Worm (Caenorhabditis elegans) whole organism, L4 larva: ENCODE measurements around the gene M01H9.3.
A peak's percentile ranks its signal among the peaks of the same experiment; 100 is the strongest.

Experiments used
- R02D3.7 ChIP-seq: fragments of 150-350 bp; sonication (generic microtip); optimal IDR thresholded peaks from 3 replicates; lab custom pipeline; 2014; ENCODE audit warnings: missing biosample characterization, missing genetic modification characterization
- T26A8.4 ChIP-seq: fragments of 200-800 bp; sonication (Bioruptor generic); IDR thresholded peaks from 2 replicates; pipeline ENCODE4 v1.3.6; 2022; ENCODE audit warnings: missing genetic modification characterization, missing compliant biosample characterization
- Y105C5A.15 ChIP-seq: fragments of 200-800 bp; sonication (Bioruptor generic); IDR thresholded peaks from 2 replicates; pipeline ENCODE4 v1.3.6; 2022; ENCODE audit warnings: missing genetic modification characterization, missing compliant biosample characterization
- Y48G9A.11 ChIP-seq: fragments of 200-800 bp; sonication (Bioruptor generic); IDR thresholded peaks from 2 replicates; pipeline ENCODE4 v1.3.6; 2022; ENCODE audit warnings: missing genetic modification reagents, missing genetic modification characterization, missing compliant biosample characterization
- Y75B8A.6 ChIP-seq: fragments of 200-800 bp; sonication (Bioruptor generic); IDR thresholded peaks from 2 replicates; pipeline ENCODE4 v1.3.6; 2022; ENCODE audit warnings: missing genetic modification reagents, missing genetic modification characterization, missing compliant biosample characterization
- ZK546.5 ChIP-seq, 2 experiments: sonication (generic microtip); optimal IDR thresholded peaks; 2 replicates each; lab custom pipeline; 2017; ENCODE audit warnings: missing biosample characterization in 2 of 2, missing genetic modification characterization in 2 of 2
- aha-1 ChIP-seq: fragments of 150-350 bp; peaks from one replicate; lab custom pipeline; 2014; ENCODE audit warnings: missing biosample characterization, missing genetic modification characterization
- aly-2 ChIP-seq: sonication (generic microtip); optimal IDR thresholded peaks from 2 replicates; lab custom pipeline; 2018; ENCODE audit warnings: missing biosample characterization, missing genetic modification characterization
- attf-4 ChIP-seq: sonication (generic microtip); optimal IDR thresholded peaks from 3 replicates; lab custom pipeline; 2017; ENCODE audit warnings: missing biosample characterization, missing genetic modification characterization
- ceh-32 ChIP-seq: sonication (generic microtip); optimal IDR thresholded peaks from 2 replicates; lab custom pipeline; 2016; ENCODE audit warnings: mild to moderate bottlenecking, missing genetic modification characterization, missing compliant biosample characterization; ENCODE audit not compliant: poor library complexity
- cey-2 ChIP-seq: sonication (generic microtip); optimal IDR thresholded peaks from 3 replicates; lab custom pipeline; 2017; ENCODE audit warnings: missing genetic modification characterization, mild to moderate bottlenecking, missing compliant biosample characterization, antibody characterized with exemption, borderline replicate concordance; ENCODE audit not compliant: insufficient read depth
- daf-16 ChIP-seq, 3 experiments: sonication (generic microtip); optimal IDR thresholded peaks; 2 replicates each; lab custom pipeline; 2016 to 2017; ENCODE audit warnings: missing genetic modification characterization in 3 of 3, missing genetic modification reagents in 3 of 3, mild to moderate bottlenecking in 2 of 3, missing compliant biosample characterization in 2 of 3, missing biosample characterization in 1 of 3, moderate library complexity in 1 of 3
- daf-19 ChIP-seq: fragments of 200-800 bp; sonication (Bioruptor generic); conservative IDR thresholded peaks from 2 replicates; pipeline ENCODE4 v1.3.6; 2022; ENCODE audit warnings: missing genetic modification characterization, missing compliant biosample characterization
- daf-8 ChIP-seq: fragments of 200-800 bp; sonication (Bioruptor generic); IDR thresholded peaks from 2 replicates; pipeline ENCODE4 v1.3.6; 2022; ENCODE audit warnings: missing genetic modification characterization, missing compliant biosample characterization
- dmd-6 ChIP-seq: fragments of 200-800 bp; sonication (Bioruptor generic); IDR thresholded peaks from 2 replicates; pipeline ENCODE4 v1.3.6; 2022; ENCODE audit warnings: missing genetic modification reagents, missing genetic modification characterization, missing compliant biosample characterization
- dmd-9 ChIP-seq: fragments of 200-800 bp; sonication (Bioruptor generic); IDR thresholded peaks from 2 replicates; pipeline ENCODE4 v1.3.6; 2022; ENCODE audit warnings: missing genetic modification reagents, missing genetic modification characterization, missing compliant biosample characterization
- dpl-1 ChIP-seq: fragments of 150-350 bp; optimal IDR thresholded peaks from 2 replicates; lab custom pipeline; 2014; ENCODE audit warnings: missing biosample characterization, missing genetic modification reagents, missing genetic modification characterization
- dve-1 ChIP-seq: sonication (generic microtip); optimal IDR thresholded peaks from 2 replicates; lab custom pipeline; 2017; ENCODE audit warnings: antibody characterized with exemption, mild to moderate bottlenecking, missing genetic modification characterization, missing compliant biosample characterization; ENCODE audit not compliant: insufficient read depth
- egl-27 ChIP-seq: sonication (generic microtip); optimal IDR thresholded peaks from 3 replicates; lab custom pipeline; 2017; ENCODE audit warnings: missing biosample characterization, missing genetic modification reagents, missing genetic modification characterization
- hlh-11 ChIP-seq: fragments of 200-800 bp; sonication (Bioruptor generic); optimal IDR thresholded peaks from 2 replicates; lab custom pipeline; 2018; ENCODE audit warnings: mild to moderate bottlenecking, missing genetic modification characterization, missing compliant biosample characterization
- hlh-30 ChIP-seq: sonication (generic microtip); optimal IDR thresholded peaks from 2 replicates; lab custom pipeline; 2017; ENCODE audit warnings: antibody characterized with exemption, mild to moderate bottlenecking, missing genetic modification characterization, missing compliant biosample characterization; ENCODE audit not compliant: insufficient read depth
- lin-29 ChIP-seq: fragments of 200-800 bp; sonication (Bioruptor generic); IDR thresholded peaks from 2 replicates; pipeline ENCODE4 v1.3.6; 2022; ENCODE audit warnings: missing genetic modification reagents, missing genetic modification characterization, missing compliant biosample characterization
- lir-3 ChIP-seq: sonication (generic microtip); optimal IDR thresholded peaks from 2 replicates; lab custom pipeline; 2016; ENCODE audit warnings: mild to moderate bottlenecking, missing genetic modification characterization, missing compliant biosample characterization
- lsy-2 ChIP-seq, 2 experiments: fragments of 150-350 bp in 1 of 2; sonication (generic microtip) in 1 of 2; optimal IDR thresholded peaks; 2 replicates each; lab custom pipeline; 2014 to 2017; ENCODE audit warnings: missing biosample characterization in 2 of 2, missing genetic modification characterization in 2 of 2
- madf-9 ChIP-seq: fragments of 200-800 bp; sonication (Bioruptor generic); conservative IDR thresholded peaks from 2 replicates; pipeline ENCODE4 v1.3.6; 2022; ENCODE audit warnings: missing genetic modification reagents, missing genetic modification characterization, missing compliant biosample characterization
- mep-1 ChIP-seq: fragments of 150-350 bp; sonication (generic microtip); optimal IDR thresholded peaks from 3 replicates; lab custom pipeline; 2014; ENCODE audit warnings: missing biosample characterization, missing genetic modification characterization
- mes-2 ChIP-seq: sonication (generic microtip); optimal IDR thresholded peaks from 2 replicates; lab custom pipeline; 2016; ENCODE audit warnings: missing genotype, mild to moderate bottlenecking, missing genetic modification characterization, missing compliant biosample characterization; ENCODE audit not compliant: poor library complexity, severe bottlenecking
- mxl-3 ChIP-seq: fragments of 200-800 bp; sonication (Bioruptor generic); optimal IDR thresholded peaks from 2 replicates; lab custom pipeline; 2018; ENCODE audit warnings: mild to moderate bottlenecking, missing genetic modification characterization, missing compliant biosample characterization
- nhr-102 ChIP-seq: sonication (generic microtip); optimal IDR thresholded peaks from 2 replicates; lab custom pipeline; 2016; ENCODE audit warnings: mild to moderate bottlenecking, missing genetic modification characterization, moderate library complexity, missing compliant biosample characterization
- nhr-28 ChIP-seq: fragments of 150-350 bp; optimal IDR thresholded peaks from 2 replicates; lab custom pipeline; 2014; ENCODE audit warnings: missing biosample characterization, missing genetic modification characterization
- nhr-41 ChIP-seq: fragments of 200-800 bp; sonication (Bioruptor generic); IDR thresholded peaks from 2 replicates; pipeline ENCODE4 v1.3.6; 2022; ENCODE audit warnings: missing genetic modification reagents, missing genetic modification characterization, missing compliant biosample characterization
- nhr-42 ChIP-seq: fragments of 200-800 bp; sonication (Bioruptor generic); IDR thresholded peaks from 2 replicates; pipeline ENCODE4 v1.3.6; 2022; ENCODE audit warnings: missing genetic modification characterization, missing compliant biosample characterization
- nhr-77 ChIP-seq: fragments of 150-350 bp; optimal IDR thresholded peaks from 2 replicates; lab custom pipeline; 2014; ENCODE audit warnings: missing biosample characterization, missing genetic modification characterization
- pha-4 ChIP-seq, 2 experiments: fragments of 150-350 bp in 1 of 2; fragments of 200-800 bp in 1 of 2; sonication (Bioruptor generic) in 1 of 2; IDR thresholded peaks in 1 of 2; optimal IDR thresholded peaks in 1 of 2; 2 replicates each; pipeline versions ENCODE4 v1.3.6 to Lab custom; 2014 to 2022; ENCODE audit warnings: missing genetic modification characterization in 2 of 2, missing genetic modification reagents in 2 of 2, missing biosample characterization in 1 of 2, missing compliant biosample characterization in 1 of 2
- pqm-1 ChIP-seq: sonication (generic microtip); optimal IDR thresholded peaks from 2 replicates; lab custom pipeline; 2017; ENCODE audit warnings: missing biosample characterization, missing genetic modification characterization
- spr-1 ChIP-seq: sonication (generic microtip); optimal IDR thresholded peaks from 2 replicates; lab custom pipeline; 2016; ENCODE audit warnings: mild to moderate bottlenecking, missing genetic modification characterization, missing compliant biosample characterization
- spr-3 ChIP-seq: fragments of 200-800 bp; sonication (Bioruptor generic); optimal IDR thresholded peaks from 2 replicates; lab custom pipeline; 2018; ENCODE audit warnings: mild to moderate bottlenecking, missing genetic modification characterization, missing compliant biosample characterization
- tag-97 ChIP-seq: fragments of 200-800 bp; sonication (Bioruptor generic); IDR thresholded peaks from 2 replicates; pipeline ENCODE4 v1.3.6; 2022; ENCODE audit warnings: missing genetic modification characterization, missing compliant biosample characterization
- tra-1 ChIP-seq: fragments of 200-800 bp; sonication (Bioruptor generic); IDR thresholded peaks from 2 replicates; pipeline ENCODE4 v1.3.6; 2022; ENCODE audit warnings: missing genetic modification reagents, missing genetic modification characterization, missing compliant biosample characterization
- unc-62 ChIP-seq, 3 experiments: fragments of 150-350 bp in 1 of 3; sonication (generic microtip); optimal IDR thresholded peaks in 2 of 3; peaks in 1 of 3; 1 replicate in 1 of 3; 2 replicates in 2 of 3; lab custom pipeline; 2014 to 2017; ENCODE audit warnings: missing biosample characterization in 3 of 3, missing genetic modification characterization in 3 of 3, missing genetic modification reagents in 3 of 3, missing genotype in 1 of 3
- zfp-3 ChIP-seq: fragments of 200-800 bp; sonication (Bioruptor generic); conservative IDR thresholded peaks from 2 replicates; pipeline ENCODE4 v1.3.6; 2022; ENCODE audit warnings: missing genetic modification reagents, missing genetic modification characterization, missing compliant biosample characterization
- zip-11 ChIP-seq: fragments of 200-800 bp; sonication (Bioruptor generic); IDR thresholded peaks from 2 replicates; pipeline ENCODE4 v1.3.6; 2022; ENCODE audit warnings: missing genetic modification characterization, missing compliant biosample characterization
- ztf-11 ChIP-seq: fragments of 150-350 bp; optimal IDR thresholded peaks from 2 replicates; lab custom pipeline; 2014; ENCODE audit warnings: missing biosample characterization, missing genetic modification characterization
- ztf-7 ChIP-seq: fragments of 150-350 bp; optimal IDR thresholded peaks from 2 replicates; lab custom pipeline; 2014; ENCODE audit warnings: missing biosample characterization, missing genetic modification characterization

M01H9.3 gene

ce11 chrIV:4486738-4487137 is 9.9 kb upstream of the M01H9.3 start, which contains the start of gene trx-3:
trx-3 (plus strand) TSS chrIV:4487028.
- TF ChIP-seq nhr-102 (tag; lab: Kevin White, UChicago) (no peak), dve-1 (peak; percentile 51), unc-62 (GFP tag; optimal IDR thresholded peaks at IDR 0.05 in 1 of 2; lab: Kevin White, UChicago) (peak in 1 of 2 experiments; percentile 91), unc-62 (tag; optimal IDR thresholded peaks at IDR 0.05; lab: Kevin White, UChicago) (no peak), tag-97 (GFP tag; lab: Robert Waterston, UW) (no peak), dmd-9 (GFP tag; lab: Robert Waterston, UW) (no peak), daf-16 (GFP tag; optimal IDR thresholded peaks at IDR 0.05; lab: Kevin White, UChicago) (no peak), daf-16 (tag; optimal IDR thresholded peaks at IDR 0.05; lab: Kevin White, UChicago) (peak; percentile 50), aha-1 (peak; percentile 55), nhr-42 (GFP tag; lab: Robert Waterston, UW) (no peak), hlh-11 (tag; lab: Kevin White, UChicago) (peak; percentile 71), Y105C5A.15 (GFP tag; lab: Robert Waterston, UW) (no peak), nhr-28 (tag; lab: Kevin White, UChicago) (peak; percentile 62), ZK546.5 (tag; optimal IDR thresholded peaks at IDR 0.05; lab: Kevin White, UChicago) (no peak), lir-3 (tag; lab: Kevin White, UChicago) (no peak), zfp-3 (GFP tag; lab: Robert Waterston, UW) (no peak), zip-11 (GFP tag; lab: Robert Waterston, UW) (no peak), pqm-1 (tag; lab: Kevin White, UChicago) (peak; percentile 75), dpl-1 (GFP tag; lab: Kevin White, UChicago) (no peak), dmd-6 (peak; percentile 42; the same call in 1 of the 2 replicates)

- peak; percentile 42 for TF ChIP-seq hlh-30 (tag; lab: Kevin White, UChicago)
- no peak for TF ChIP-seq hlh-11 (tag; lab: Kevin White, UChicago)
- no peak for TF ChIP-seq lir-3 (tag; lab: Kevin White, UChicago)
- TF ChIP-seq pqm-1 (tag; lab: Kevin White, UChicago) = peak; percentile 70
- no peak for TF ChIP-seq Y75B8A.6 (GFP tag; lab: Robert Waterston, UW)
- no peak for TF ChIP-seq daf-19 (GFP tag; lab: Robert Waterston, UW)
- TF ChIP-seq cey-2 (tag; lab: Kevin White, UChicago) = no peak
- no peak for TF ChIP-seq attf-4 (tag; lab: Kevin White, UChicago)
- TF ChIP-seq mep-1 = no peak
- peak; percentile 45 for TF ChIP-seq dve-1
- TF ChIP-seq dmd-6 = peak; percentile 68
- TF ChIP-seq spr-1 (tag; lab: Kevin White, UChicago) = no peak
- no peak for TF ChIP-seq R02D3.7 (tag; lab: Kevin White, UChicago)
- no peak for TF ChIP-seq dmd-9 (GFP tag; lab: Robert Waterston, UW)
- TF ChIP-seq lin-29 (GFP tag; lab: Robert Waterston, UW) = no peak
- TF ChIP-seq madf-9 (GFP tag; lab: Robert Waterston, UW) = no peak
- no peak for TF ChIP-seq lsy-2 (tag; optimal IDR thresholded peaks at IDR 0.05; lab: Kevin White, UChicago)
- TF ChIP-seq spr-3 (GFP tag; lab: Kevin White, UChicago) = no peak
- TF ChIP-seq ZK546.5 (tag; optimal IDR thresholded peaks at IDR 0.05; lab: Kevin White, UChicago) = no peak
- no peak for TF ChIP-seq nhr-77 (tag; lab: Kevin White, UChicago)
- TF ChIP-seq nhr-42 (GFP tag; lab: Robert Waterston, UW) = no peak
- TF ChIP-seq T26A8.4 = no peak
These were observed 7.7 kb upstream of the M01H9.3 start for ce11 chrIV:4484555-4484954.

ce11 chrIV:4482531-4482930 is 5.7 kb upstream of the M01H9.3 start, which contains the start of gene M01H9.4:
M01H9.4 (minus strand) TSS chrIV:4482909.
- TF ChIP-seq lir-3 (tag; lab: Kevin White, UChicago) (no peak), tra-1 (GFP tag; lab: Robert Waterston, UW) (no peak), mxl-3 (GFP tag; lab: Kevin White, UChicago) (peak; percentile 4), nhr-41 (GFP tag; lab: Robert Waterston, UW) (no peak), Y48G9A.11 (no peak), dve-1 (peak; percentile 89), zip-11 (GFP tag; lab: Robert Waterston, UW) (no peak), ceh-32 (no peak), hlh-30 (tag; lab: Kevin White, UChicago) (peak; percentile 26), aly-2 (tag; lab: Kevin White, UChicago) (no peak), dmd-6 (peak; percentile 76), nhr-77 (tag; lab: Kevin White, UChicago) (peak; percentile 50), Y75B8A.6 (GFP tag; lab: Robert Waterston, UW) (no peak), ztf-7 (no peak), mes-2 (tag; lab: Kevin White, UChicago) (no peak), hlh-11 (tag; lab: Kevin White, UChicago) (peak; percentile 67), egl-27 (tag; lab: Kevin White, UChicago) (no peak), pha-4 (GFP tag; IDR thresholded peaks at IDR 0.05; lab: Robert Waterston, UW) (no peak), pha-4 (tag; optimal IDR thresholded peaks at IDR 0.05; lab: Kevin White, UChicago) (no peak), ztf-11 (tag; lab: Kevin White, UChicago) (no peak), daf-8 (GFP tag; lab: Robert Waterston, UW) (no peak)
